Fruit fly (Drosophila melanogaster) Kc167 (cell line): ENCODE measurements around the gene Grx1.

ENCODE experiments used
- Myc ChIP-seq: fragments of >200 bp; optimal IDR thresholded peaks from 2 replicates; lab custom pipeline; 2017; ENCODE audit warnings: missing external identifiers
- Sin3A ChIP-seq: fragments of >200 bp; optimal IDR thresholded peaks from 2 replicates; lab custom pipeline; 2018; ENCODE audit warnings: missing external identifiers
- h ChIP-seq: fragments of >200 bp; optimal IDR thresholded peaks from 3 replicates; lab custom pipeline; 2018; ENCODE audit warnings: missing external identifiers
- insv ChIP-seq: fragments of >200 bp; optimal IDR thresholded peaks from 3 replicates; lab custom pipeline; 2018; ENCODE audit warnings: missing external identifiers
- psq ChIP-seq: fragments of >200 bp; optimal IDR thresholded peaks from 2 replicates; lab custom pipeline; 2017; ENCODE audit warnings: missing external identifiers
- ttk ChIP-seq: sonication (Bioruptor generic); optimal IDR thresholded peaks from 2 replicates; lab custom pipeline; 2017; ENCODE audit warnings: missing external identifiers

Grx1 gene

dm6 chr3L:18869035-18869826 lies at the start of gene Grx1:
Gene Grx1, plus strand, starts transcription at chr3L:18869230.
- TF ChIP-seq insv (lab: Kevin White, UChicago) (no peak), psq (lab: Kevin White, UChicago) (no peak), Myc (lab: Kevin White, UChicago) (no peak), h (lab: Kevin White, UChicago) (no peak), ttk (lab: Kevin White, UChicago) (no peak), Sin3A (lab: Kevin White, UChicago) (no peak)

DNA sequence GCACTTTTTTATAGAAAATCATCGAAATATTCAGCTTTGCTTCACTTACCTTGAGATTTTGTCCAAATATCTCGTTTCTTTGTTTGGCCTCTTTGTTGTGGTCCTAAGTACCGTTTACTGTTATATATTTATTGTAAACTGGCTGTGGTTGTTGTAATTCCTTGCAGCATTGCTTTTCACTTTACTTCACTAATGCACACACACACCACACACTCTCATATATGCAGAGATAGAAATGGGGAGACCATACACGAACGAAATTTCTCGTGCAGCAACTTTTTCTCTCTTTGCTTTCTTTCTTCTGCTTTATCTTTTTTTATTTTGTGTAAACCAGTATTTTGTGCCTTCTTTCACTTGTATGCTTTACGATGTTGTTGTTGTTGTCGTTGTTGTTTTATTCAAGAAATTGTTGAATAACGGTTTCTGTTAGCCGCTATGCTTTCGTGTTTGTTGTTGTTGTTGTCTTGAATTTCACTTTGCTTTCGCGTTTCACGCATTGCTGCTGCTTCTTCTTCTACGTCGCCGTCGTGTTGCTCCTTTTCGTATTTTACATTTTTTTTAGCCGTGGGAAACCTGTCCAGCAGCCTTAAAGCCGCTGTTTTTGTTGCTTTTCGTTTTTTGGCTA lies 49.7 kb upstream of the Grx1 start:
- no peak for TF ChIP-seq ttk (lab: Kevin White, UChicago)
- no peak for TF ChIP-seq Sin3A (lab: Kevin White, UChicago)
- no peak for TF ChIP-seq h (lab: Kevin White, UChicago)
- no peak for TF ChIP-seq Myc (lab: Kevin White, UChicago)
- TF ChIP-seq insv (lab: Kevin White, UChicago), result no peak
- TF ChIP-seq psq (lab: Kevin White, UChicago), result no peak

- no peak for TF ChIP-seq h (lab: Kevin White, UChicago)
- TF ChIP-seq insv (lab: Kevin White, UChicago), result no peak
- no peak for TF ChIP-seq Myc (lab: Kevin White, UChicago)
- no peak for TF ChIP-seq Sin3A (lab: Kevin White, UChicago)
- no peak for TF ChIP-seq ttk (lab: Kevin White, UChicago)
- TF ChIP-seq psq (lab: Kevin White, UChicago), result no peak
Measured at dm6 chr3L:18819887-18820637, 49.0 kb upstream of the Grx1 start.

dm6 chr3L:18820638-18821382 lies 48.2 kb upstream of the Grx1 start, which contains the start of the genes CG14073 and HipHop:
Gene CG14073, minus strand, starts transcription at chr3L:18820675.
Gene HipHop, plus strand, starts transcription at chr3L:18821171.
- TF ChIP-seq insv (lab: Kevin White, UChicago), result no peak
- TF ChIP-seq Sin3A (lab: Kevin White, UChicago), result no peak
- no peak for TF ChIP-seq h (lab: Kevin White, UChicago)
- TF ChIP-seq Myc (lab: Kevin White, UChicago), result no peak
- TF ChIP-seq psq (lab: Kevin White, UChicago), result no peak
- TF ChIP-seq ttk (lab: Kevin White, UChicago), result no peak

DNA sequence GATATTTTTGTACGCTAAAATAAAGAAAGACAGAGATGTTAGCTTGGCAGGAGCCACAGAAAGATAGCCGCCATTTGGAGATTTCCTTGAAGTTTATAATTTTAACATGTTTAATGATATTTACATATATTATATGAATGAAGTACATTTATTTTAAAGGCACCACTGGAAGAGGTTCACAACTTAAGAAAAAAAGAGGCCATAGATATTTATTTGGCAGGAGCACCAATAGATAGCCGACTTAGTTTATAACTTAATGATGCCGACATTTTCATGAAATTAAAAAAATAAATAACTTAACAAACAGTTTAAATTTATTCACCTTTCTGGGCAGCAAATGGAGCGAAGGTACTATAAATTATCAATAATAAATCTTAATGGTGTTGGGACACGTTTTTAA lies 47.0 kb upstream of the Grx1 start:
- TF ChIP-seq insv (lab: Kevin White, UChicago) (no peak), psq (lab: Kevin White, UChicago) (no peak), Myc (lab: Kevin White, UChicago) (no peak), Sin3A (lab: Kevin White, UChicago) (no peak), h (lab: Kevin White, UChicago) (no peak), ttk (lab: Kevin White, UChicago) (no peak)

DNA sequence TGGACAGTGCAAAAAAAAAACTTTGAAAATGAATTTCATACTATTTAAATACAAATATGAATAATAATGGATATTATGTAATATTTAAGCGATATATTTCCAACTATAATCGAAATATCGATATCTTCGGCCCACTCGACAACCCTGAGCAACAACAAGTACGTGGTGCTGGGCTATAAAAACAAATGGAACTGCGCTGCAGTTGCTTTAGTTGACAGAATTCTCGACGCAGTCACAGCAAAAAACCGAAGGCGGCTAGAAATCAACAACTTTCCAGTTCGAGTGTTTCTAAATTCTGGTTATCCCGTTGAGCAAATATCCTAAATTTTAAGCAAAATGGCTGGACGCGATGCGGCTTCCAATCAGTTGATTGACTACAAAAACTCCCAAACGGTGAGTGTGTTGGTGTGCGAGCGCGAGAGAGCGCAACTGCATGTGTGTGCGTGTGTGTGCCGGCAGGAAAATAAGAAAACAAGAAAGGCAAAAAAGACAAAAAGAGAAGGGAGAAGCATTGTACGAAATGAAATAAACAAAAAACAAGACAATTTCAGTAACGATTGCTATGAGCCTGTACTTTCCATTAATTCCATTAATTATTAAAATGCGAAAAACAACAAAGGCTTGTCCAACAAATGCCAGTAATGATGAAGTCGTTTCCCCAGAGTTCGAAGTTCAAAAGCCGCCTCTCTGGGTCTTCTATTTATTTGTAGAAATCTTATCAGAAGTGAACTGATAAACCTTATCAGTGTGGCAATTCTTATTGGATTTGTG lies 46.4 kb upstream of the Grx1 start, which contains the start of gene Cat:
TSS of gene Cat (plus strand) at position 155 of the 771 bp plus-strand sequence.
- TF ChIP-seq insv (lab: Kevin White, UChicago) (no peak), h (lab: Kevin White, UChicago) (no peak), Sin3A (lab: Kevin White, UChicago) (no peak), psq (lab: Kevin White, UChicago) (no peak), ttk (lab: Kevin White, UChicago) (no peak), Myc (lab: Kevin White, UChicago) (no peak)

dm6 chr3L:18823221-18823514 lies 45.9 kb upstream of the Grx1 start:
- TF ChIP-seq h (lab: Kevin White, UChicago) (no peak), insv (lab: Kevin White, UChicago) (no peak), ttk (lab: Kevin White, UChicago) (no peak), Sin3A (lab: Kevin White, UChicago) (no peak), psq (lab: Kevin White, UChicago) (no peak), Myc (lab: Kevin White, UChicago) (no peak)

dm6 chr3L:18823870-18824561 lies 45.0 kb upstream of the Grx1 start:
- no peak for TF ChIP-seq ttk (lab: Kevin White, UChicago)
- no peak for TF ChIP-seq Sin3A (lab: Kevin White, UChicago)
- TF ChIP-seq h (lab: Kevin White, UChicago), result no peak
- TF ChIP-seq psq (lab: Kevin White, UChicago), result no peak
- TF ChIP-seq insv (lab: Kevin White, UChicago), result no peak
- TF ChIP-seq Myc (lab: Kevin White, UChicago), result no peak

DNA sequence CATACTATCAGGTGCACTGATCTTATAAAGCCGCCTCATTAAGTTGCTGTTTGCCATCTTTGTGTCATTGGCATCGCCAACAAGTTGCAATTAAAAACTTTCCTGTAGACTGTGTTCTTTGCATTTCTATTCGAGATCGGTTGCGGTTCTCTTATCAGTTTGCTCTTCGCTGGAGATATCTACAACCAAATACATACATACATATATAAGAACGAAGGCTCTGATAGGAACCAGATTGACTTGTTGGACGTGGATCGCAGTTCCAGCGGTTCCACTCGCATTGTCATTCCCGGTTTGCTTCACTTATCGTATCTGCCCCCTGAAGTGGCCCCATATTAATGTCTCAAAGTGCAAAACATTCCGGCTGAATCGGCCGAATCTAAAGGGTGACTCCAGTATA lies 44.2 kb upstream of the Grx1 start:
- TF ChIP-seq insv (lab: Kevin White, UChicago), result no peak
- no peak for TF ChIP-seq h (lab: Kevin White, UChicago)
- TF ChIP-seq Myc (lab: Kevin White, UChicago), result no peak
- no peak for TF ChIP-seq psq (lab: Kevin White, UChicago)
- no peak for TF ChIP-seq Sin3A (lab: Kevin White, UChicago)
- TF ChIP-seq ttk (lab: Kevin White, UChicago), result no peak
